Worm (Caenorhabditis elegans) whole organism, young adult: ENCODE data around the gene folt-3.

Experiments
- egrh-3 ChIP-seq: fragments of 200-800 bp; sonication (Bioruptor generic); IDR thresholded peaks from 2 replicates; pipeline ENCODE4 v1.3.6; 2022; ENCODE audit warnings: missing genetic modification reagents, missing genetic modification characterization, missing compliant biosample characterization
- snpc-4 ChIP-seq, 5 experiments: fragments of 150-350 bp in 1 of 5; sonication (generic microtip) in 4 of 5; optimal IDR thresholded peaks; 2 replicates each; lab custom pipeline; 2014 to 2018; ENCODE audit warnings: missing genetic modification characterization in 5 of 5, missing biosample characterization in 3 of 5, antibody characterized with exemption in 2 of 5, mild to moderate bottlenecking in 2 of 5, missing compliant biosample characterization in 2 of 5, missing genotype in 2 of 5, moderate library complexity in 2 of 5, missing genetic modification reagents in 1 of 5
- zim-3 ChIP-seq: sonication (generic microtip); optimal IDR thresholded peaks from 2 replicates; lab custom pipeline; 2017; ENCODE audit warnings: mild to moderate bottlenecking, missing genetic modification characterization, moderate library complexity, missing compliant biosample characterization

DNA sequence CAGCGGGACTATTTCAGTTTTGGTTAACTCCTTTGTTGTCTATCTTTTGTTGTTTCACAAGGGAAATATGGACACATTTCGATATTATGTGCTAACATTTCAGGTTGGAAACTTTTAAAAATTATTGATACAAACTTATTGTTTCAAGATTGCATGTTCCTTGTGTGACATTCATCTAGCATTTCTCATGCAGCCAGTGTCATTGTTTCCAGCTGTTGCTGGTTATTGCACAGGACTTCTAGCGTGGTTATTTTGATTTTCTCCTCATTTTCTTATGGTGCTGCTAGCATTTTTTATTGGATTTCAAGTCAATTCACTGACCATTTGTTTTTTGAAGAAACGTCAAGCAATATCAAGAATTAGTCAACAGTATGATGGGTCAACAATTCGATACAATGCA is 53.7 kb downstream of the folt-3 start:
- TF ChIP-seq zim-3 (tag; lab: Kevin White, UChicago) = no peak
- no peak for TF ChIP-seq snpc-4 (GFP tag; optimal IDR thresholded peaks at IDR 0.05; lab: Kevin White, UChicago)
- no peak for TF ChIP-seq snpc-4 (tag; optimal IDR thresholded peaks at IDR 0.05; lab: Kevin White, UChicago)
- no peak for TF ChIP-seq egrh-3 (GFP tag; lab: Robert Waterston, UW)
